Worm (Caenorhabditis elegans) whole organism, early embryonic: ENCODE data around the gene clec-165.
"Not testable (repeated sequence)": the region's sequence is repeated elsewhere in the genome, so short reads cannot be mapped to it uniquely, and the experiment has no call there.

Experiments used
- ama-1 ChIP-seq: fragments of 150-350 bp; optimal IDR thresholded peaks from 2 replicates; lab custom pipeline; 2014
- ceh-13 ChIP-seq: fragments of 200-800 bp; sonication (Bioruptor generic); optimal IDR thresholded peaks from 2 replicates; lab custom pipeline; 2018; ENCODE audit warnings: mild to moderate bottlenecking, missing genetic modification characterization, missing compliant biosample characterization
- ets-7 ChIP-seq: sonication (generic microtip); optimal IDR thresholded peaks from 2 replicates; lab custom pipeline; 2016; ENCODE audit warnings: missing genotype, missing genetic modification characterization, missing compliant biosample characterization
- flt-1 ChIP-seq: fragments of 200-800 bp; sonication (Bioruptor generic); IDR thresholded peaks from 2 replicates; pipeline ENCODE4 v1.3.6; 2022; ENCODE audit warnings: missing genetic modification characterization, missing compliant biosample characterization
- hmbx-1 ChIP-seq: sonication (generic microtip); optimal IDR thresholded peaks from 2 replicates; lab custom pipeline; 2016; ENCODE audit warnings: mild to moderate bottlenecking, missing genetic modification characterization, missing compliant biosample characterization
- hmg-4 ChIP-seq: fragments of 200-800 bp; sonication (Bioruptor generic); optimal IDR thresholded peaks from 2 replicates; lab custom pipeline; 2018; ENCODE audit warnings: mild to moderate bottlenecking, missing genetic modification characterization, missing compliant biosample characterization
- pes-1 ChIP-seq: fragments of 200-800 bp; sonication (Bioruptor generic); IDR thresholded peaks from 2 replicates; pipeline ENCODE4 v1.3.6; 2022; ENCODE audit warnings: missing genetic modification reagents, missing genetic modification characterization, missing compliant biosample characterization
- scrt-1 ChIP-seq: fragments of 200-800 bp; sonication (Bioruptor generic); IDR thresholded peaks from 2 replicates; pipeline ENCODE4 v1.3.6; 2022; ENCODE audit warnings: missing genetic modification characterization, missing compliant biosample characterization

DNA sequence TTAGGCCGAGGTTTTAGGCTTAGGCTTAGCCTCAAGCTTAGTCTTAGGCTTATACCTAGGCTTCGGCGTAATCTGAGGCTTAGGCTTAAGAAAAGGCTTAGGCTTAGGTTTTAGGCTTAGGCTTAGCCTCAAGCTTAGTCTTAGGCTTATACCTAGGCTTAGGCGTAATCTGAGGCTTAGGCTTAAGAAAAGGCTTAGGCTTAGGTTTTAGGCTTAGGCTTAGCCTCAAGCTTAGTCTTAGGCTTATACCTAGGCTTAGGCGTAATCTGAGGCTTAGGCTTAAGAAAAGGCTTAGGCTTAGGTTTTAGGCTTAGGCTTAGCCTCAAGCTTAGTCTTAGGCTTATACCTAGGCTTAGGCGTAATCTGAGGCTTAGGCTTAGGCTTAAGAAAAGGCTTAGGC lies 29.4 kb downstream of the clec-165 start:
- TF ChIP-seq scrt-1 (GFP tag; lab: Robert Waterston, UW); ceh-13; hmbx-1 (tag; lab: Kevin White, UChicago); pes-1 (GFP tag; lab: Robert Waterston, UW); flt-1 (GFP tag; lab: Robert Waterston, UW); hmg-4 (GFP tag; lab: Kevin White, UChicago); ama-1 (lab: Kevin White, UChicago); ets-7: not testable (repeated sequence)
